Fruit fly (Drosophila melanogaster) whole organism, embryonic: Measurements from ENCODE around the gene CG7025.

Experiments
- Hey ChIP-seq: fragments of 200-800 bp; sonication (Bioruptor generic); optimal IDR thresholded peaks from 3 replicates; lab custom pipeline; 2018; ENCODE audit warnings: missing biosample characterization, mild to moderate bottlenecking, missing genetic modification characterization
- Meics ChIP-seq: fragments of 200-800 bp; sonication (Bioruptor generic); optimal IDR thresholded peaks from 2 replicates; lab custom pipeline; 2017; ENCODE audit warnings: missing biosample characterization, mild to moderate bottlenecking, missing genetic modification characterization
- ash1 ChIP-seq: fragments of 200-800 bp; sonication (Bioruptor generic); optimal IDR thresholded peaks from 2 replicates; lab custom pipeline; 2018; ENCODE audit warnings: missing biosample characterization, mild to moderate bottlenecking, missing genetic modification characterization
- lilli ChIP-seq: fragments of 200-800 bp; sonication (Bioruptor generic); optimal IDR thresholded peaks from 3 replicates; lab custom pipeline; 2016; ENCODE audit warnings: missing biosample characterization, missing genetic modification characterization
- seq ChIP-seq: fragments of 200-800 bp; sonication (Bioruptor generic); IDR thresholded peaks from 2 replicates; pipeline ENCODE4 v1.3.6; 2022; ENCODE audit warnings: missing biosample characterization, missing genetic modification characterization

DNA sequence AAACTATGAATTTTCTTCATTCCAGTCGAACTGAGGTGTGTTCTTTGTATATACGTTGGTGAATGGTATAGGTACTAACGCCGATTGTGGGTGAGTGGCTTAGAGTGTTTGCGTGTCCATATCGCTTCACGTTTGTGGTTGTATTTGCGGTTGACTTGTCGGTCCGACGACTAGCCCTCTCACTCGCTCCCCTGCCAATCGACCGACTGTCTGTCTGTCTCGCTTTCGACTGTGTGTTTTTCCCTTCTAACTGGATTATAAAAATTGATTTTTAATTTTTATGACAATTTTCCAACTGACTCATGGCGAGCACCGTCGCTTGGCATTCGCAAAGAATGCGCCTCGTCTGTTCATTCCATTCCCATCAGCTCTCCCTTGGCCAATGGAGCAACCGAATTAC lies 32.9 kb downstream of the CG7025 start:
- TF ChIP-seq Meics (GFP tag; lab: Kevin White, UChicago) (no peak), ash1 (GFP tag; lab: Kevin White, UChicago) (no peak), lilli (no peak), Hey (tag; lab: Kevin White, UChicago) (no peak), seq (GFP tag; lab: Robert Waterston, UW) (no peak)
